Worm (Caenorhabditis elegans): ENCODE data around the gene C03A3.1.

The C03A3.1 gene

DNA sequence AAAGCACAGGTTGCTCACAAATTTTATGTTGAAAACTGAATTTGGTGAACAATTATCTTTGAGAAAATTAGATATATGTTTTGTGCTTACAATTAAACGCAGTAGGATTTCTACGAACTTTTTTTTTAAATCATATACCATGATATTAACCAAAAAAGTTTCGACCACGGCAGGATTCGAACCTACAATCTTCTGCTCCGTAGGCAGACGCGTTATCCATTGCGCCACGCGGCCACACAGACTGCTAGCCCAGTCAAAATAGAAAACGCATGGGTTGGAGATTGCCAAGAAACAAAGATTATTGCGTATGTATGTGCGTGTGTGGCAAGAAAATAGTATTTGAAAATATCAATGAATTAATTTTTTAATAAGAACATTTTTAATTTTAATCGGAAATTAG lies 4.7 kb upstream of the C03A3.1 start (continued):
- no peak for TF ChIP-seq F33H1.4 (GFP tag; IDR thresholded peaks at IDR 0.05)
- TF ChIP-seq mxl-1 (tag; optimal IDR thresholded peaks at IDR 0.05): peak; percentile 65
- TF ChIP-seq ceh-40 (GFP tag; IDR thresholded peaks at IDR 0.05): 0 out of 2 replicates have a peak, but pooled peaks have one; percentile 45
- TF ChIP-seq ceh-27 (GFP tag; optimal IDR thresholded peaks at IDR 0.05): peak; percentile 62
- TF ChIP-seq attf-6 (GFP tag; IDR thresholded peaks at IDR 0.05): no peak
- no peak for TF ChIP-seq ama-1 (optimal IDR thresholded peaks at IDR 0.05)
- no peak for TF ChIP-seq ama-1 (GFP tag; optimal IDR thresholded peaks at IDR 0.05)
- 0 out of 2 replicates have a peak, but pooled peaks have one; percentile 50 for TF ChIP-seq ztf-28 (GFP tag; IDR thresholded peaks at IDR 0.05)
- TF ChIP-seq atf-7 (tag; optimal IDR thresholded peaks at IDR 0.05): no peak
- peak; percentile 60 for TF ChIP-seq lin-40 (tag; optimal IDR thresholded peaks at IDR 0.05)
- peak; percentile 91 for TF ChIP-seq rpc-1 (optimal IDR thresholded peaks at IDR 0.05)
- TF ChIP-seq rpc-1 (tag; optimal IDR thresholded peaks at IDR 0.05): peak; percentile 94
- TF ChIP-seq F10E7.11 (tag; optimal IDR thresholded peaks at IDR 0.05): peak; percentile 53
- TF ChIP-seq lin-26 (GFP tag; IDR thresholded peaks at IDR 0.05): peak; percentile 91
- TF ChIP-seq nhr-179 (tag; optimal IDR thresholded peaks at IDR 0.05): peak; percentile 52
- peak; percentile 55 for TF ChIP-seq K12H6.12 (tag; optimal IDR thresholded peaks at IDR 0.05)
- TF ChIP-seq K11D2.4 (GFP tag; IDR thresholded peaks at IDR 0.05): no peak
- no peak for TF ChIP-seq ztf-22 (GFP tag; optimal IDR thresholded peaks at IDR 0.05)
- TF ChIP-seq rec-8 (tag; optimal IDR thresholded peaks at IDR 0.05): peak; percentile 70 to 88
- no peak for TF ChIP-seq F37B4.10 (GFP tag; IDR thresholded peaks at IDR 0.05)
- no peak for TF ChIP-seq ceh-91 (GFP tag; IDR thresholded peaks at IDR 0.05)
- peak; percentile 64 for TF ChIP-seq madf-10 (tag; optimal IDR thresholded peaks at IDR 0.05)
- peak; percentile 86 for TF ChIP-seq ztf-25 (GFP tag; IDR thresholded peaks at IDR 0.05)
- TF ChIP-seq snpc-4 (GFP tag; optimal IDR thresholded peaks at IDR 0.05): peak; percentile 82
- peak in 2 of 4 experiments; percentile 53 to 76 for TF ChIP-seq snpc-4 (tag; optimal IDR thresholded peaks at IDR 0.05)
- TF ChIP-seq xnd-1 (tag; optimal IDR thresholded peaks at IDR 0.05): no peak
- TF ChIP-seq hmg-1.2 (GFP tag; IDR thresholded peaks at IDR 0.05): peak; percentile 76
- no peak for TF ChIP-seq repo-1 (tag; optimal IDR thresholded peaks at IDR 0.05)
- peak; percentile 12 for TF ChIP-seq akir-1 (GFP tag; optimal IDR thresholded peaks at IDR 0.05)
- no peak for TF ChIP-seq ets-4 (GFP tag; optimal IDR thresholded peaks at IDR 0.05)

DNA sequence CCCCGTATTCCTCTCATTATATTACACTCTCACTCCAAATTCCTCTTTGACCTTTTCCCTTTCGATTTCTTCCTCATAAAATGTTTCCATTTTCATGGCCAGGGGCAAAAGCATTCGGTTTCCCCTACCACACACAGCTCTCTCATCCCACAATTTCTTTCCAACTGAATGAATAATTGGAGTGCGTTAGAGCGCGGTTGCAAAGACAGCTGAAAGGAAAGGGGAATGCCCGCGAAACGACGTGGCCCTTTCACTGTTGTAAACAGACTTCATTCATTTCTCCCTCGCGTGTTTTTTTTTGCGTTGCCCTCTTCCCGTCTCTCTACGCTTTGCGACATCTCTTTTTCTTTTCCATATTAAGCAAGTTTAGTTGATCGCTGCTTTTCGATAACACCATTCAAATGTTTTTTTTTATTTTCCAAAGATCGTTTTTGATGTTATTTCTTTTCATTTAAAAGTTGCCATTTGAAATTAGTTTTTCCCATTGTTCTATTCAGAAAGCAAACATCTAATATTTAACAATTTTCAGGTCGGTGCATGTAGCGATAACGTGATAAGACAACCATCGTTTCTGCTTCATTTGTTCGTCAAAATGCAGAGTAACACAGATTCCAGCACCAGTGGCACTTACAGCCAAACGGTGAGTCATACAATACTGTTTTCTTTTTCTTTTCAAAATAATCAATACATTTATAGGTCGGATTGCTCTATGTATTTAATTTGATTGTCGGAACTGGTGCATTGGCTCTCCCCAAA lies 5.3 kb downstream of the C03A3.1 start, which contains the start of gene C03A3.2:
TSS of gene C03A3.2 (plus strand) at position 530 of the 756 bp plus-strand sequence.
- TF ChIP-seq fkh-3 (tag; optimal IDR thresholded peaks at IDR 0.05) (no peak), B0336.3 (GFP tag; IDR thresholded peaks at IDR 0.05) (no peak), T07F8.4 (tag; optimal IDR thresholded peaks at IDR 0.05) (no peak), lin-40 (tag; optimal IDR thresholded peaks at IDR 0.05) (peak; percentile 33), snpc-1.1 (tag; optimal IDR thresholded peaks at IDR 0.05; ENCODE audit: insufficient read depth) (no peak), ZK185.1 (tag; optimal IDR thresholded peaks at IDR 0.05; ENCODE audit: poor library complexity, severe bottlenecking) (peak; percentile 13), somi-1 (GFP tag; optimal IDR thresholded peaks at IDR 0.05) (peak; percentile 15), nhr-80 (tag; optimal IDR thresholded peaks at IDR 0.05) (peak; percentile 49), snpc-4 (GFP tag; optimal IDR thresholded peaks at IDR 0.05) (no peak), snpc-4 (tag; optimal IDR thresholded peaks at IDR 0.05) (no peak), ztf-28 (GFP tag; IDR thresholded peaks at IDR 0.05) (no peak), Y95B8A.8 (GFP tag; IDR thresholded peaks at IDR 0.05) (no peak), rcor-1 (GFP tag; IDR thresholded peaks at IDR 0.05) (no peak), F37B4.10 (GFP tag; IDR thresholded peaks at IDR 0.05) (no peak), sdz-38 (tag; optimal IDR thresholded peaks at IDR 0.05) (no peak), F52B5.7 (tag; optimal IDR thresholded peaks at IDR 0.05) (no peak), mcd-1 (GFP tag; IDR thresholded peaks at IDR 0.05) (peak; percentile 82), lin-35 (GFP tag; optimal IDR thresholded peaks at IDR 0.05) (peak in 2 of 3 experiments; percentile 19 to 45), mes-4 (tag; optimal IDR thresholded peaks at IDR 0.05) (no peak), ztf-6 (GFP tag; IDR thresholded peaks at IDR 0.05) (no peak), bed-1 (GFP tag; IDR thresholded peaks at IDR 0.05) (0 out of 2 replicates have a peak, but pooled peaks have one; percentile 60), ceh-58 (GFP tag; IDR thresholded peaks at IDR 0.05) (no peak), ztf-26 (tag; optimal IDR thresholded peaks at IDR 0.05) (no peak), ceh-27 (GFP tag; optimal IDR thresholded peaks at IDR 0.05) (peak; percentile 49), rpc-1 (optimal IDR thresholded peaks at IDR 0.05) (no peak), rpc-1 (tag; optimal IDR thresholded peaks at IDR 0.05) (no peak)

Measured in whole organism, young adult.